Fruit fly (Drosophila melanogaster) whole organism: ENCODE measurements around the gene CG42714.

Experiments used
- CG8478 ChIP-seq: fragments of >200 bp; optimal IDR thresholded peaks from 2 replicates; lab custom pipeline; 2018; ENCODE audit warnings: inconsistent platforms
- EcR ChIP-seq, 2 experiments: fragments of >200 bp; optimal IDR thresholded peaks; 2 replicates each; lab custom pipeline; 2017; ENCODE audit warnings: missing biosample characterization in 2 of 2, missing genetic modification characterization in 2 of 2, missing genetic modification reagents in 2 of 2
- pan ChIP-seq: fragments of >200 bp; optimal IDR thresholded peaks from 2 replicates; lab custom pipeline; 2017
- usp ChIP-seq: fragments of >200 bp; optimal IDR thresholded peaks from 2 replicates; lab custom pipeline; 2017; ENCODE audit warnings: missing biosample characterization, missing genetic modification characterization, mixed read lengths

DNA sequence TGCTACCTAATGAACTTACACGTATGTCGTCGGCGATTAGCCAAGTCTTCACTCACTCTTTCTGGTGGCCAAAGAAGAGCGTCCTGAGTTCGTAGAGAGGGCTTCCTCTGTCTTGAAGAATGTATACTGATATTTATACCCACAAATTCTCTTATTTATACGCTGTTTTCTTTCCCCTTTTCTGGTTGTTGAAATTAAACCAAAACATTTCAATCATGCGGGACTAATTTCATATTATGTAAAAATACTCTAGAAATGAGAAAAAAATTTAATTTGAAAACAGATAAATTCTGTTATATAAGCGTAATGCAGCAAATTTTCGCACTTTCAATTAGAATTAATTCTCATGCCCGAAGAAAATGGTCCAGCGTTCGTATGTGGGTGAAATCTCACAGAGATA, 575 bp downstream of the CG42714 start, which contains the start of gene BG642312:
- no peak for TF ChIP-seq pan (lab: Kevin White, UChicago)
- TF ChIP-seq CG8478 (lab: Kevin White, UChicago): no peak
- TF ChIP-seq usp (GFP tag; lab: Kevin White, UChicago): no peak
- TF ChIP-seq EcR (GFP tag; optimal IDR thresholded peaks at IDR 0.05; lab: Kevin White, UChicago): no peak
